Worm (Caenorhabditis elegans) whole organism, L1 larva: ENCODE results near the gene B0035.21.

Experiments used
- dpl-1 ChIP-seq, 3 experiments: fragments of 150-350 bp in 2 of 3; sonication (generic microtip) in 1 of 3; optimal IDR thresholded peaks; 2 replicates each; lab custom pipeline; 2014 to 2017; ENCODE audit warnings: missing biosample characterization in 3 of 3, missing genetic modification characterization in 3 of 3, missing genetic modification reagents in 3 of 3
- fos-1 ChIP-seq: fragments of 150-350 bp; optimal IDR thresholded peaks from 2 replicates; lab custom pipeline; 2014; ENCODE audit warnings: missing biosample characterization, missing genetic modification characterization
- lin-15B ChIP-seq: fragments of 150-350 bp; sonication (generic microtip); optimal IDR thresholded peaks from 3 replicates; lab custom pipeline; 2014; ENCODE audit warnings: missing biosample characterization, missing genetic modification characterization
- lir-3 ChIP-seq: sonication (generic microtip); optimal IDR thresholded peaks from 2 replicates; lab custom pipeline; 2016; ENCODE audit warnings: mild to moderate bottlenecking, missing genetic modification characterization, moderate library complexity, missing compliant biosample characterization; ENCODE audit not compliant: poor library complexity
- mdl-1 ChIP-seq, 2 experiments: fragments of 150-350 bp; optimal IDR thresholded peaks; 2 replicates each; lab custom pipeline; 2014 to 2017; ENCODE audit warnings: missing biosample characterization in 2 of 2, missing genetic modification characterization in 2 of 2, inconsistent platforms in 1 of 2
- nhr-11 ChIP-seq: fragments of 150-350 bp; optimal IDR thresholded peaks from 2 replicates; lab custom pipeline; 2014; ENCODE audit warnings: missing biosample characterization, missing genetic modification characterization
- nhr-76 ChIP-seq: sonication (generic microtip); optimal IDR thresholded peaks from 2 replicates; lab custom pipeline; 2017; ENCODE audit warnings: missing biosample characterization, missing genetic modification characterization
- nhr-90 ChIP-seq: sonication (generic microtip); optimal IDR thresholded peaks from 2 replicates; lab custom pipeline; 2016; ENCODE audit warnings: mild to moderate bottlenecking, missing genetic modification characterization, missing compliant biosample characterization; ENCODE audit not compliant: poor library complexity
- pax-3 ChIP-seq: fragments of 200-800 bp; sonication (Bioruptor generic); optimal IDR thresholded peaks from 2 replicates; lab custom pipeline; 2018; ENCODE audit warnings: mild to moderate bottlenecking, missing genetic modification characterization, moderate library complexity, missing compliant biosample characterization
- pqm-1 ChIP-seq: sonication (generic microtip); optimal IDR thresholded peaks from 3 replicates; lab custom pipeline; 2017; ENCODE audit warnings: missing biosample characterization, missing genetic modification characterization
- skn-1 ChIP-seq: fragments of 150-350 bp; optimal IDR thresholded peaks from 2 replicates; lab custom pipeline; 2014; ENCODE audit warnings: missing biosample characterization, missing genetic modification characterization
- unc-62 ChIP-seq: fragments of 150-350 bp; optimal IDR thresholded peaks from 2 replicates; lab custom pipeline; 2014; ENCODE audit warnings: missing biosample characterization, missing genetic modification reagents, missing genetic modification characterization
- zag-1 ChIP-seq: fragments of 150-350 bp; optimal IDR thresholded peaks from 2 replicates; lab custom pipeline; 2014; ENCODE audit warnings: missing biosample characterization, missing genetic modification characterization
- zip-4 ChIP-seq: fragments of 200-800 bp; sonication (Bioruptor generic); optimal IDR thresholded peaks from 2 replicates; lab custom pipeline; 2018; ENCODE audit warnings: mild to moderate bottlenecking, missing genetic modification characterization, moderate library complexity, missing compliant biosample characterization

- no peak for TF ChIP-seq lir-3 (tag; lab: Kevin White, UChicago)
- TF ChIP-seq zag-1 (tag; lab: Kevin White, UChicago) = no peak
- no peak for TF ChIP-seq nhr-90 (tag; lab: Kevin White, UChicago)
- TF ChIP-seq fos-1 (tag; lab: Kevin White, UChicago) = no peak
- TF ChIP-seq zip-4 (GFP tag; lab: Kevin White, UChicago) = no peak
- TF ChIP-seq lin-15B (tag; lab: Kevin White, UChicago) = no peak
- no peak for TF ChIP-seq skn-1 (tag; lab: Kevin White, UChicago)
- no peak for TF ChIP-seq pax-3 (tag; lab: Kevin White, UChicago)
- no peak for TF ChIP-seq pqm-1
- TF ChIP-seq mdl-1 (tag; optimal IDR thresholded peaks at IDR 0.05; lab: Kevin White, UChicago) = no peak
- no peak for TF ChIP-seq nhr-11 (tag; lab: Kevin White, UChicago)
- TF ChIP-seq dpl-1 (GFP tag; optimal IDR thresholded peaks at IDR 0.05; lab: Kevin White, UChicago) = no peak
- no peak for TF ChIP-seq unc-62 (GFP tag; lab: Kevin White, UChicago)
- no peak for TF ChIP-seq nhr-76 (tag; lab: Kevin White, UChicago)
These were observed 2.2 kb downstream of the B0035.21 start, which contains the start of gene leo-1 for ce11 chrIV:11329269-11329668.
